Fruit fly (Drosophila melanogaster) whole organism, wandering third instar larva: ENCODE results near the gene CG3552.

Experiments used
- Abd-B ChIP-seq: fragments of >200 bp; optimal IDR thresholded peaks from 2 replicates; lab custom pipeline; 2017; ENCODE audit warnings: missing biosample characterization, missing genetic modification characterization
- CG32264 ChIP-seq: fragments of 200-800 bp; sonication (Bioruptor generic); optimal IDR thresholded peaks from 2 replicates; lab custom pipeline; 2016; ENCODE audit warnings: missing biosample characterization, missing genetic modification characterization
- CG9705 ChIP-seq: fragments of 200-800 bp; sonication (Bioruptor generic); optimal IDR thresholded peaks from 2 replicates; lab custom pipeline; 2018; ENCODE audit warnings: missing biosample characterization, mild to moderate bottlenecking, missing genetic modification characterization
- CrebA ChIP-seq: fragments of 200-800 bp; sonication (Bioruptor generic); optimal IDR thresholded peaks from 2 replicates; lab custom pipeline; 2016; ENCODE audit warnings: missing biosample characterization, mild to moderate bottlenecking, missing genetic modification characterization, borderline replicate concordance
- Dfd ChIP-seq: fragments of >200 bp; optimal IDR thresholded peaks from 2 replicates; lab custom pipeline; 2017; ENCODE audit warnings: missing biosample characterization, missing genetic modification characterization
- Dif ChIP-seq: fragments of 200-275, 200-300 bp; sonication (Bioruptor generic); optimal IDR thresholded peaks from 2 replicates; lab custom pipeline; 2018; ENCODE audit warnings: missing biosample characterization, missing genetic modification characterization; ENCODE audit not compliant: partially characterized antibody
- GATAd ChIP-seq: sonication (Bioruptor generic); optimal IDR thresholded peaks from 2 replicates; lab custom pipeline; 2016; ENCODE audit warnings: missing biosample characterization, missing genetic modification characterization
- HLH106 ChIP-seq: fragments of 200-800 bp; optimal IDR thresholded peaks from 3 replicates; lab custom pipeline; 2019; ENCODE audit warnings: missing biosample characterization, mild to moderate bottlenecking, missing genetic modification characterization, moderate library complexity
- Hnf4 ChIP-seq: fragments of 200-800 bp; sonication (Bioruptor generic); optimal IDR thresholded peaks from 2 replicates; lab custom pipeline; 2016; ENCODE audit warnings: missing biosample characterization, mild to moderate bottlenecking, missing genetic modification characterization
- Hr78 ChIP-seq: fragments of >200 bp; optimal IDR thresholded peaks from 2 replicates; lab custom pipeline; 2017; ENCODE audit warnings: missing biosample characterization, missing genetic modification characterization
- Hr83 ChIP-seq: fragments of 200-300 bp; sonication (Bioruptor generic); optimal IDR thresholded peaks from 2 replicates; lab custom pipeline; 2016; ENCODE audit warnings: missing biosample characterization, mild to moderate bottlenecking, missing genetic modification characterization, moderate library complexity; ENCODE audit not compliant: poor library complexity, severe bottlenecking
- Jra ChIP-seq: sonication (Bioruptor generic); optimal IDR thresholded peaks from 2 replicates; lab custom pipeline; 2016; ENCODE audit warnings: missing biosample characterization, missing genetic modification characterization
- Mio ChIP-seq: sonication (Bioruptor generic); optimal IDR thresholded peaks from 2 replicates; lab custom pipeline; 2016; ENCODE audit warnings: missing biosample characterization, missing genetic modification characterization
- Myc ChIP-seq: fragments of >200 bp; optimal IDR thresholded peaks from 2 replicates; lab custom pipeline; 2017
- N ChIP-seq: fragments of >200 bp; optimal IDR thresholded peaks from 2 replicates; lab custom pipeline; 2018; ENCODE audit warnings: missing biosample characterization, missing external identifiers, missing genetic modification characterization
- OdsH ChIP-seq: fragments of 200-800 bp; sonication (Bioruptor generic); optimal IDR thresholded peaks from 2 replicates; lab custom pipeline; 2016; ENCODE audit warnings: missing biosample characterization, mild to moderate bottlenecking, missing genetic modification characterization
- Rel ChIP-seq, 2 experiments: fragments of 200-800 bp; sonication (Bioruptor generic) in 1 of 2; optimal IDR thresholded peaks; 2 replicates in 1 of 2; 3 replicates in 1 of 2; lab custom pipeline; 2016 to 2019; ENCODE audit warnings: mild to moderate bottlenecking in 2 of 2, missing biosample characterization in 2 of 2, missing genetic modification characterization in 2 of 2, moderate library complexity in 1 of 2
- Sp1 ChIP-seq: fragments of 200-800 bp; sonication (Bioruptor generic); optimal IDR thresholded peaks from 3 replicates; lab custom pipeline; 2019; ENCODE audit warnings: missing biosample characterization, mild to moderate bottlenecking, missing genetic modification characterization, moderate library complexity
- Vsx2 ChIP-seq: fragments of 200-300, 225-300 bp; sonication (Bioruptor generic); optimal IDR thresholded peaks from 2 replicates; lab custom pipeline; 2018; ENCODE audit warnings: missing biosample characterization, missing genetic modification characterization; ENCODE audit not compliant: partially characterized antibody
- br ChIP-seq: fragments of 200-800 bp; sonication (Bioruptor generic); optimal IDR thresholded peaks from 2 replicates; lab custom pipeline; 2016; ENCODE audit warnings: missing biosample characterization, missing genetic modification characterization
- brk ChIP-seq: fragments of 200-800 bp; sonication (Bioruptor generic); optimal IDR thresholded peaks from 2 replicates; lab custom pipeline; 2016; ENCODE audit warnings: missing biosample characterization, mild to moderate bottlenecking, missing genetic modification characterization
- dl ChIP-seq, 2 experiments: fragments of 175-275, 200-275 bp in 1 of 2; fragments of 200-275 bp in 1 of 2; sonication (Bioruptor generic); optimal IDR thresholded peaks; lab custom pipeline; 2018; ENCODE audit warnings: mild to moderate bottlenecking in 2 of 2, missing biosample characterization in 2 of 2, missing genetic modification characterization in 2 of 2, moderate library complexity in 2 of 2; ENCODE audit not compliant: partially characterized antibody in 2 of 2, insufficient read depth in 1 of 2
- dmrt93B ChIP-seq: fragments of 200-800 bp; sonication (Bioruptor generic); optimal IDR thresholded peaks from 2 replicates; lab custom pipeline; 2018; ENCODE audit warnings: missing biosample characterization, mild to moderate bottlenecking, missing genetic modification characterization
- dsf ChIP-seq: sonication (Bioruptor generic); optimal IDR thresholded peaks from 2 replicates; lab custom pipeline; 2016; ENCODE audit warnings: missing biosample characterization, missing genetic modification characterization, borderline replicate concordance
- ey ChIP-seq: fragments of 200-800 bp; sonication (Bioruptor generic); optimal IDR thresholded peaks from 2 replicates; lab custom pipeline; 2016; ENCODE audit warnings: missing biosample characterization, missing genetic modification characterization
- foxo ChIP-seq, 2 experiments: fragments of 200-800 bp; sonication (Bioruptor generic); optimal IDR thresholded peaks; 2 replicates in 1 of 2; 3 replicates in 1 of 2; lab custom pipeline; 2016 to 2017; ENCODE audit warnings: missing biosample characterization in 2 of 2, missing genetic modification characterization in 2 of 2
- fru ChIP-seq: fragments of 200-800 bp; sonication (Bioruptor generic); optimal IDR thresholded peaks from 3 replicates; lab custom pipeline; 2016; ENCODE audit warnings: missing biosample characterization, mild to moderate bottlenecking, missing genetic modification characterization
- h ChIP-seq: fragments of 200-800 bp; sonication (Bioruptor generic); optimal IDR thresholded peaks from 3 replicates; lab custom pipeline; 2016; ENCODE audit warnings: missing biosample characterization, mild to moderate bottlenecking, missing genetic modification characterization
- jim ChIP-seq: fragments of 175-275, 200-325 bp; sonication (Bioruptor generic); optimal IDR thresholded peaks from 2 replicates; lab custom pipeline; 2016; ENCODE audit warnings: missing biosample characterization, mild to moderate bottlenecking, missing genetic modification characterization
- lola ChIP-seq: fragments of >200 bp; optimal IDR thresholded peaks from 2 replicates; lab custom pipeline; 2017; ENCODE audit warnings: missing biosample characterization, missing genetic modification characterization
- pan ChIP-seq: fragments of >200 bp; optimal IDR thresholded peaks from 2 replicates; lab custom pipeline; 2017
- psq ChIP-seq: fragments of 200-800 bp; sonication (Bioruptor generic); optimal IDR thresholded peaks from 3 replicates; lab custom pipeline; 2017; ENCODE audit warnings: missing biosample characterization, mild to moderate bottlenecking, missing genetic modification characterization, moderate library complexity
- rgr ChIP-seq: fragments of 200-800 bp; sonication (Bioruptor generic); optimal IDR thresholded peaks from 3 replicates; lab custom pipeline; 2016; ENCODE audit warnings: missing biosample characterization, mild to moderate bottlenecking, missing genetic modification characterization
- sage ChIP-seq: fragments of 200-800 bp; sonication (Bioruptor generic); optimal IDR thresholded peaks from 2 replicates; lab custom pipeline; 2016; ENCODE audit warnings: missing biosample characterization, mild to moderate bottlenecking, missing genetic modification characterization
- sv ChIP-seq: fragments of 200-800 bp; sonication (Bioruptor generic); optimal IDR thresholded peaks from 3 replicates; lab custom pipeline; 2016; ENCODE audit warnings: missing biosample characterization, missing genetic modification characterization
- tai ChIP-seq: sonication (Bioruptor generic); optimal IDR thresholded peaks from 2 replicates; lab custom pipeline; 2016; ENCODE audit warnings: missing biosample characterization, missing genetic modification characterization
- usp ChIP-seq: fragments of >200 bp; optimal IDR thresholded peaks from 2 replicates; lab custom pipeline; 2017; ENCODE audit warnings: missing biosample characterization, missing genetic modification characterization
- woc ChIP-seq: sonication (Bioruptor generic); optimal IDR thresholded peaks from 2 replicates; lab custom pipeline; 2016; ENCODE audit warnings: missing biosample characterization, mild to moderate bottlenecking, missing genetic modification characterization

CG3552 gene

DNA sequence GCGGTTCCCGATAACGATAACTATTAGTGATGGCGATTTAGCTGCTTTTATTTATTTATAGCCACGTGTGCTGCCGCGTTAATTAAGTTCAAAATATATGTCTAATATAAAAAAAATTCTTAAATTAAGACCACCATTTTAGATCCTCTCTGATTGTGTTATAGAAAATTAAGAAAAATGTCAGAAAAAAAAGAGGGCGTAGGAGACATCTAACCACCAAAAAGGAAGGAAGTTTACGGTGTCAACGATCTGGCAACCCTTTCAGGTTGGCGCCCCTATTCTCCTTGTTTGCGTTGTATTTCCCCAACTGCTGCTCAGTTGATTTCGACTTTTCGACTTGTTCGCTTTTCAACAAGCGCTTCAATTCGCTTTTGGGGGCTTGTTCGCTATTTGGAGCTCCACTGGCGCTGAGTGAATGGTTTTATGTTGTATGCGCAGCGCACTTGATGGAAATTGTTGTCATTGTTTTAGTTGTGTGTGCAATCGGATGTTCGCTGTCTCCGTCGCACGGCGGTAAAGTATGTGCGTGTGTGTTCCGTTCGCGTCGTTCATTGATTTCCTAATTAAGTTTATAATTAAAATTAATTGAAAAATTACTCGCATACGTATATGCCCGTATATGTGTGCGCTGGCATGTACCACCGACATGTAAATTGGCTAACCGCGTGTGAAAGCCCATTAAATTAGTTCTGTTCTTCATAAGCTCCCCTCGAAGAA, 4.8 kb downstream of the CG3552 start, which contains the start of the genes CG3434 and CG44838:
Gene CG3434 (minus strand): TSS at position 25 of the 717 bp plus-strand sequence.
Gene CG44838 (plus strand): TSS at position 276 of the 717 bp plus-strand sequence.
- no peak for TF ChIP-seq CrebA (GFP tag; lab: Kevin White, UChicago)
- no peak for TF ChIP-seq Hr78 (GFP tag; lab: Kevin White, UChicago)
- peak; percentile 77 for TF ChIP-seq br (GFP tag; lab: Kevin White, UChicago)
- TF ChIP-seq Vsx2 (GFP tag; lab: Kevin White, UChicago) = no peak
- TF ChIP-seq pan (lab: Kevin White, UChicago) = no peak
- TF ChIP-seq fru = peak; percentile 77
- TF ChIP-seq ey (GFP tag; lab: Kevin White, UChicago) = peak; percentile 76
- TF ChIP-seq woc (GFP tag; lab: Kevin White, UChicago) = peak; percentile 79
- no peak for TF ChIP-seq GATAd (GFP tag; lab: Kevin White, UChicago)
- TF ChIP-seq psq (GFP tag; lab: Kevin White, UChicago) = peak; percentile 85
- TF ChIP-seq N (GFP tag; lab: Kevin White, UChicago) = no peak
- TF ChIP-seq Abd-B (GFP tag; lab: Kevin White, UChicago) = no peak
- peak; percentile 57 for TF ChIP-seq brk (GFP tag; lab: Kevin White, UChicago)
- TF ChIP-seq foxo (GFP tag; optimal IDR thresholded peaks at IDR 0.05; lab: Kevin White, UChicago) = peak in 1 of 2 experiments; percentile 82
- TF ChIP-seq dsf = peak; percentile 70
- TF ChIP-seq dl (GFP tag; optimal IDR thresholded peaks at IDR 0.05; lab: Kevin White, UChicago; ENCODE audit: insufficient read depth in 1 of 2, partially characterized antibody in 2 of 2) = no peak
- peak; percentile 71 for TF ChIP-seq OdsH
- peak; percentile 70 for TF ChIP-seq Hr83
- peak; percentile 82 for TF ChIP-seq rgr (GFP tag; lab: Kevin White, UChicago)
- TF ChIP-seq tai (GFP tag; lab: Kevin White, UChicago) = peak; percentile 69
- no peak for TF ChIP-seq Dfd (GFP tag; lab: Kevin White, UChicago)
- peak; percentile 92 for TF ChIP-seq Myc (lab: Kevin White, UChicago)
- TF ChIP-seq Jra = peak; percentile 79
- TF ChIP-seq Dif (GFP tag; lab: Kevin White, UChicago) = no peak
- no peak for TF ChIP-seq CG32264 (GFP tag; lab: Kevin White, UChicago)
- peak; percentile 76 for TF ChIP-seq Hnf4 (GFP tag; lab: Kevin White, UChicago)
- peak; percentile 73 for TF ChIP-seq Sp1 (GFP tag; lab: Kevin White, UChicago)
- peak; percentile 76 for TF ChIP-seq HLH106
- no peak for TF ChIP-seq jim
- peak; percentile 78 for TF ChIP-seq sage (GFP tag; lab: Kevin White, UChicago)
- TF ChIP-seq sv (GFP tag; lab: Kevin White, UChicago) = peak; percentile 84
- TF ChIP-seq Rel (GFP tag; optimal IDR thresholded peaks at IDR 0.05; lab: Kevin White, UChicago) = peak; percentile 34
- TF ChIP-seq Rel (tag; optimal IDR thresholded peaks at IDR 0.05; lab: Kevin White, UChicago) = peak; percentile 96
- peak; percentile 89 for TF ChIP-seq h
- TF ChIP-seq dmrt93B (GFP tag; lab: Kevin White, UChicago) = peak; percentile 42
- TF ChIP-seq CG9705 (GFP tag; lab: Kevin White, UChicago) = peak; percentile 61
- no peak for TF ChIP-seq Mio (GFP tag; lab: Kevin White, UChicago)
- no peak for TF ChIP-seq lola
- no peak for TF ChIP-seq usp (GFP tag; lab: Kevin White, UChicago)
- TF ChIP-seq, all 38 proteins: peak for 23

DNA sequence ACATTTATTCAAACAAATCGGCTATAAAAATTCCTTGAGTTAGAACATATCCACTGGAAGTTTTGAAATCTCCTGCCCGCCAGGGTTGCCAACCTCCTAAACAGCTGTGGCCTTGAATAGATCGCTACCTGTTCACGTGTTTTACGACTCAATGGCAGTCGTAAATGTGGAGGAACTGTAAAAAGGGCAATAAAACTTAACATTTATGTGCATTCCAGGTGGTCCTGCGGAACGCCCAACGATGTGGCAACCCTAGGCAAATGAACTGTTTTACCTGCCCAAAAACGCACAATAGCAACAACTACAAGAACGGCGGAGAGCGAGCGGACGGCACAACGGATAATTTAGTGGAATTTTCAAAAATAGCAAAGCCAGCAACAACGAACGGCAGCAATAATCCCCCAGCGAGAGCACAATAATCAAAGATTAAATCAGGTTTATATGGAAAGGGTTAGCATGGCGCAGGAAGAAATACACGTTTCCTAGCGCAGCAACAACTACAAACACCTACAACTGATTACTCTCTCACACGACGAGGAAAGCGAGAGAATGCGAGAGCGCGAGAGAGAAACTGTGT, 5.6 kb downstream of the CG3552 start:
- TF ChIP-seq pan (lab: Kevin White, UChicago) (no peak), CG32264 (GFP tag; lab: Kevin White, UChicago) (no peak), Dif (GFP tag; lab: Kevin White, UChicago) (peak; percentile 32)
- TF ChIP-seq, all 38 proteins: peak for 1
